Worm (Caenorhabditis elegans): Measurements from ENCODE around the gene twk-25.

ce11 chrIV:11458700-11459263 is 45.7 kb upstream of the twk-25 start:
- no peak for TF ChIP-seq tbx-2 (tag; optimal IDR thresholded peaks at IDR 0.05)
- no peak for TF ChIP-seq dpl-1 (GFP tag; optimal IDR thresholded peaks at IDR 0.05)
- no peak for TF ChIP-seq egl-27 (tag; optimal IDR thresholded peaks at IDR 0.05)
- no peak for TF ChIP-seq mdl-1 (tag; optimal IDR thresholded peaks at IDR 0.05)
- no peak for TF ChIP-seq ceh-82 (tag; optimal IDR thresholded peaks at IDR 0.05)
- no peak for TF ChIP-seq ama-1 (optimal IDR thresholded peaks at IDR 0.05)
- TF ChIP-seq pag-3 (tag; optimal IDR thresholded peaks at IDR 0.05; ENCODE audit: borderline replicate concordance, insufficient read depth), result no peak
- no peak for TF ChIP-seq lsy-2 (tag; optimal IDR thresholded peaks at IDR 0.05)
- TF ChIP-seq nhr-11 (tag; optimal IDR thresholded peaks at IDR 0.05), result no peak
- TF ChIP-seq ceh-88 (GFP tag; IDR thresholded peaks at IDR 0.05), result no peak
- no peak for TF ChIP-seq skn-1 (tag; optimal IDR thresholded peaks at IDR 0.05)

Data from whole organism, L1 larva.